Worm (Caenorhabditis elegans): ENCODE data around the gene F55C12.19.

Gene F55C12.19

DNA sequence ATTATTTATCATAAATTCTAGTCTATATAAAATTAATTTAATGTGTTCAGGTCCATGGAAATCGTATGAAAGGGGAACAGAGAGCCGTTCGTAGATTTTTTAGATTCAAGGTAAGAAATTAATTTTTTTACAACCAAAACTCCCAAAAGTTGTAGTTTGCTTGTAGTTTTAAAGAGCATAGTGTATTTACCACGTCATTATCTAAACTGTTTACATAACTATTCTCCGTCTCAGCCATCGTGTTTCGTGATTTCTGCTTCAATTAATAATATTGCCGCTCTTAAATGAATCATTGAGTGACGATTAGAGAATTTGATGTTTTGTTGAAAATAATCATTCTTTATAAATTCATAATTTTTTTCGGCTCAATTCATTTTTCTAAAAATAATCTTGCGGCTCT lies 45.3 kb downstream of the F55C12.19 start, which contains the start of gene cgt-3:
Gene cgt-3 (plus strand): TSS at position 51 of the 400 bp plus-strand sequence.
- no peak for TF ChIP-seq hmg-4 (GFP tag; optimal IDR thresholded peaks at IDR 0.05)
- TF ChIP-seq pes-1 (GFP tag; IDR thresholded peaks at IDR 0.05), result no peak
- no peak for TF ChIP-seq tbx-37 (GFP tag; conservative IDR thresholded peaks at IDR 0.05)
- no peak for TF ChIP-seq ets-7 (tag; optimal IDR thresholded peaks at IDR 0.05)
- no peak for TF ChIP-seq ama-1 (optimal IDR thresholded peaks at IDR 0.05)
- no peak for TF ChIP-seq hnd-1 (tag; optimal IDR thresholded peaks at IDR 0.05)
- no peak for TF ChIP-seq sea-1 (GFP tag; conservative IDR thresholded peaks at IDR 0.05)
- no peak for TF ChIP-seq hmbx-1 (tag; optimal IDR thresholded peaks at IDR 0.05)
- no peak for TF ChIP-seq aly-1 (tag; optimal IDR thresholded peaks at IDR 0.05)
- no peak for TF ChIP-seq F13C5.2 (tag; optimal IDR thresholded peaks at IDR 0.05)
- no peak for TF ChIP-seq B0310.2 (tag; optimal IDR thresholded peaks at IDR 0.05)
- TF ChIP-seq ceh-13 (GFP tag; optimal IDR thresholded peaks at IDR 0.05), result no peak

DNA sequence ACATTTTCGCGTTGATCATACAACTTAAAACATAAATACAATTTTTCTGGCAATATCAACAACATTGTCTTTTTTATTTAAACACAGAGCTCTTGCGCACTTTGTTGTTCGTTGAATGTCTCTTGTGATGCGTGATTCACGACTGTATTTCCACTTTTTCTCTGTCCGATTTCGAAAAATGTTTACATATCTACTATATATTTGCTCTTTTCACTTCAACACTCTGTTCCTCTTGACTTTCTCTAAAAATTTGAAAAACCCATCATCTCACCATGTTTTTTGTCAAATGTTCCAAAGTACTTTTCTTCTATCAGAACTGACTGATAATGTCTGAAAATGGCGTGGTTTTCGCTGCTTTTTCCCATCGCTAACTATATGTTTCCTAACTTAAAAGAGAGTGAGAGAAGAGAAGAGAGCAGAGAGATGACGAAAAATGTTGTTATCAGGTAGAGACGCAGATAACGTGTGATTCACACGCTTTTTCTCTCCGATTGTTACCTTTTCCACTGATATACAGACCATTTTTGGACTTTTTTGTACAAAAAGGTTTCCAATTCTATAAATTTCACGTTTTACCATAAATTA lies 46.1 kb downstream of the F55C12.19 start:
- TF ChIP-seq aly-1 (tag; optimal IDR thresholded peaks at IDR 0.05) (no peak), pes-1 (GFP tag; IDR thresholded peaks at IDR 0.05) (no peak), ceh-36 (tag; optimal IDR thresholded peaks at IDR 0.05) (no peak), ceh-13 (GFP tag; optimal IDR thresholded peaks at IDR 0.05) (no peak), tra-4 (tag; optimal IDR thresholded peaks at IDR 0.05) (no peak), ama-1 (optimal IDR thresholded peaks at IDR 0.05) (no peak), F13C5.2 (tag; optimal IDR thresholded peaks at IDR 0.05) (no peak), flt-1 (GFP tag; IDR thresholded peaks at IDR 0.05) (no peak), B0310.2 (tag; optimal IDR thresholded peaks at IDR 0.05) (no peak), hmbx-1 (tag; optimal IDR thresholded peaks at IDR 0.05) (no peak), tbx-11 (GFP tag; IDR thresholded peaks at IDR 0.05) (no peak), ets-7 (tag; optimal IDR thresholded peaks at IDR 0.05) (no peak), tbx-37 (GFP tag; conservative IDR thresholded peaks at IDR 0.05) (no peak), sea-1 (GFP tag; conservative IDR thresholded peaks at IDR 0.05) (no peak), hmg-4 (GFP tag; optimal IDR thresholded peaks at IDR 0.05) (no peak), hnd-1 (tag; optimal IDR thresholded peaks at IDR 0.05) (no peak), scrt-1 (GFP tag; IDR thresholded peaks at IDR 0.05) (no peak)

DNA sequence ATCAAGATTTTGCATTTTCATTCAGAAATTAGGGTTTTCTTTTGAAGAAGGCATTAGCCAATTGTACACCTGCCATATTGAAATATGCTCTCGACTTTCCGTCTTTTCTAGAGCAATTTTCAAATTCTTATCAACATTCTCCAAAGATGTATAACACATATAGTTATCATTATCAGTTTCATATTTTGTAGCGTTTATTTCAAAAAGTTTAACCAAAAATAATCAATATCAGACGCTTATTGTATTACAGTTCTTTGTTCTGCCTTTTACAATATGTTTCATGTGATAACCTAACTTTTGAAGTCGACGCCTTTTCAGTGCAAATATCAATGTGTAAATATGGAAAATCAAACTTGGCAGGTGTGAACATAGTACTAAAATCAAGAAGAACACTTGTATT lies 48.0 kb downstream of the F55C12.19 start:
- no peak for TF ChIP-seq flt-1 (GFP tag; IDR thresholded peaks at IDR 0.05)

Measured in whole organism, early embryonic.